Worm (Caenorhabditis elegans) whole organism, young adult: ENCODE results near the gene ugt-5.
A peak's percentile ranks its signal among the peaks of the same experiment; 100 is the strongest.

Experiments
- B0019.2 ChIP-seq: fragments of 200-800 bp; sonication (Bioruptor generic); conservative IDR thresholded peaks from 2 replicates; pipeline ENCODE4 v1.3.6; 2022; ENCODE audit warnings: missing genetic modification reagents, missing genetic modification characterization, missing compliant biosample characterization
- D2030.7 ChIP-seq: fragments of 200-800 bp; sonication (Bioruptor generic); IDR thresholded peaks from 2 replicates; pipeline ENCODE4 v1.3.6; 2022; ENCODE audit warnings: missing genetic modification reagents, missing genetic modification characterization, missing compliant biosample characterization
- F23B12.7 ChIP-seq: sonication (generic microtip); optimal IDR thresholded peaks from 2 replicates; lab custom pipeline; 2017; ENCODE audit warnings: missing genetic modification characterization, mild to moderate bottlenecking, missing compliant biosample characterization, antibody characterized with exemption, moderate library complexity; ENCODE audit not compliant: insufficient read depth
- F33H1.4 ChIP-seq: fragments of 200-800 bp; sonication (Bioruptor generic); IDR thresholded peaks from 2 replicates; pipeline ENCODE4 v1.3.6; 2022; ENCODE audit warnings: missing genetic modification reagents, missing genetic modification characterization, missing compliant biosample characterization
- T26A5.8 ChIP-seq: sonication (generic microtip); optimal IDR thresholded peaks from 2 replicates; lab custom pipeline; 2016; ENCODE audit warnings: missing genetic modification characterization, missing compliant biosample characterization
- Y53F4B.3 ChIP-seq: fragments of 200-800 bp; sonication (Bioruptor generic); IDR thresholded peaks from 2 replicates; pipeline ENCODE4 v1.3.6; 2022; ENCODE audit warnings: missing genetic modification reagents, missing genetic modification characterization, missing compliant biosample characterization
- akir-1 ChIP-seq: fragments of 200-800 bp; sonication (Bioruptor generic); optimal IDR thresholded peaks from 2 replicates; lab custom pipeline; 2018; ENCODE audit warnings: mild to moderate bottlenecking, missing genetic modification characterization, moderate library complexity, missing compliant biosample characterization
- aptf-2 ChIP-seq: fragments of 200-800 bp; sonication (Bioruptor generic); conservative IDR thresholded peaks from 2 replicates; pipeline ENCODE4 v1.3.6; 2022; ENCODE audit warnings: missing genetic modification reagents, missing genetic modification characterization, missing compliant biosample characterization
- atf-7 ChIP-seq: sonication (generic microtip); optimal IDR thresholded peaks from 2 replicates; lab custom pipeline; 2017; ENCODE audit warnings: mild to moderate bottlenecking, missing genetic modification characterization, missing compliant biosample characterization
- attf-3 ChIP-seq: fragments of 200-800 bp; sonication (Bioruptor generic); conservative IDR thresholded peaks from 2 replicates; pipeline ENCODE4 v1.3.6; 2022; ENCODE audit warnings: missing genetic modification reagents, missing genetic modification characterization, missing compliant biosample characterization
- bed-1 ChIP-seq: fragments of 200-800 bp; sonication (Bioruptor generic); IDR thresholded peaks from 2 replicates; pipeline ENCODE4 v1.3.6; 2022; ENCODE audit warnings: missing genetic modification reagents, missing genetic modification characterization, missing compliant biosample characterization
- cebp-1 ChIP-seq, 2 experiments: fragments of 200-800 bp in 1 of 2; sonication (Bioruptor generic) in 1 of 2; sonication (generic microtip) in 1 of 2; IDR thresholded peaks in 1 of 2; optimal IDR thresholded peaks in 1 of 2; 2 replicates each; pipeline versions ENCODE4 v1.3.6 to Lab custom; 2017 to 2022; ENCODE audit warnings: missing compliant biosample characterization in 2 of 2, missing genetic modification characterization in 2 of 2, mild to moderate bottlenecking in 1 of 2, missing genetic modification reagents in 1 of 2, moderate library complexity in 1 of 2
- cebp-2 ChIP-seq: fragments of 200-800 bp; sonication (Bioruptor generic); IDR thresholded peaks from 2 replicates; pipeline ENCODE4 v1.3.6; 2022; ENCODE audit warnings: missing genetic modification characterization, missing compliant biosample characterization
- ceh-40 ChIP-seq: fragments of 200-800 bp; sonication (Bioruptor generic); IDR thresholded peaks from 2 replicates; pipeline ENCODE4 v1.3.6; 2022; ENCODE audit warnings: missing genetic modification characterization, missing compliant biosample characterization
- ceh-79 ChIP-seq: sonication (generic microtip); optimal IDR thresholded peaks from 2 replicates; lab custom pipeline; 2017; ENCODE audit warnings: mild to moderate bottlenecking, missing genetic modification characterization, missing compliant biosample characterization
- ceh-91 ChIP-seq: fragments of 200-800 bp; sonication (Bioruptor generic); IDR thresholded peaks from 2 replicates; pipeline ENCODE4 v1.3.6; 2022; ENCODE audit warnings: missing genetic modification reagents, missing genetic modification characterization, missing compliant biosample characterization
- chd-7 ChIP-seq: sonication (generic microtip); optimal IDR thresholded peaks from 2 replicates; lab custom pipeline; 2016; ENCODE audit warnings: mild to moderate bottlenecking, missing genetic modification characterization, moderate library complexity, missing compliant biosample characterization
- dox-1 ChIP-seq: fragments of 200-800 bp; sonication (Bioruptor generic); IDR thresholded peaks from 2 replicates; pipeline ENCODE4 v1.3.6; 2022; ENCODE audit warnings: missing genetic modification reagents, missing genetic modification characterization, missing compliant biosample characterization
- dpff-1 ChIP-seq: sonication (generic microtip); optimal IDR thresholded peaks from 2 replicates; lab custom pipeline; 2017; ENCODE audit warnings: mild to moderate bottlenecking, missing genetic modification characterization, missing compliant biosample characterization
- dpl-1 ChIP-seq: fragments of 150-350 bp; optimal IDR thresholded peaks from 2 replicates; lab custom pipeline; 2014; ENCODE audit warnings: missing biosample characterization, missing genetic modification reagents, missing genetic modification characterization
- efl-1 ChIP-seq: fragments of 150-350 bp; optimal IDR thresholded peaks from 2 replicates; lab custom pipeline; 2014; ENCODE audit warnings: missing biosample characterization, missing genetic modification reagents, missing genetic modification characterization
- ekl-4 ChIP-seq: fragments of 200-800 bp; sonication (Bioruptor generic); IDR thresholded peaks from 2 replicates; pipeline ENCODE4 v1.3.6; 2022; ENCODE audit warnings: missing genetic modification reagents, missing genetic modification characterization, missing compliant biosample characterization
- hmg-1.2 ChIP-seq: fragments of 200-800 bp; sonication (Bioruptor generic); IDR thresholded peaks from 2 replicates; pipeline ENCODE4 v1.3.6; 2022; ENCODE audit warnings: missing genetic modification reagents, missing genetic modification characterization, missing compliant biosample characterization
- lin-54 ChIP-seq: fragments of 200-800 bp; sonication (Bioruptor generic); optimal IDR thresholded peaks from 2 replicates; lab custom pipeline; 2018; ENCODE audit warnings: mild to moderate bottlenecking, missing genetic modification characterization, missing compliant biosample characterization
- lsl-1 ChIP-seq: fragments of 200-800 bp; sonication (Bioruptor generic); optimal IDR thresholded peaks from 2 replicates; lab custom pipeline; 2018; ENCODE audit warnings: mild to moderate bottlenecking, missing genetic modification characterization, moderate library complexity, missing compliant biosample characterization
- madf-6 ChIP-seq: fragments of 200-800 bp; sonication (Bioruptor generic); IDR thresholded peaks from 2 replicates; pipeline ENCODE4 v1.3.6; 2022; ENCODE audit warnings: missing genetic modification reagents, missing genetic modification characterization, missing compliant biosample characterization
- madf-8 ChIP-seq: fragments of 200-800 bp; sonication (Bioruptor generic); conservative IDR thresholded peaks from 2 replicates; pipeline ENCODE4 v1.3.6; 2022; ENCODE audit warnings: missing genetic modification reagents, missing genetic modification characterization, missing compliant biosample characterization
- nfya-2 ChIP-seq: fragments of 200-800 bp; sonication (Bioruptor generic); IDR thresholded peaks from 2 replicates; pipeline ENCODE4 v1.3.6; 2022; ENCODE audit warnings: missing genetic modification reagents, missing genetic modification characterization, missing compliant biosample characterization
- nhr-90 ChIP-seq: sonication (generic microtip); optimal IDR thresholded peaks from 2 replicates; lab custom pipeline; 2016; ENCODE audit warnings: missing genotype, mild to moderate bottlenecking, missing genetic modification characterization, missing compliant biosample characterization
- pha-4 ChIP-seq: fragments of 150-350 bp; sonication (generic microtip); optimal IDR thresholded peaks from 2 replicates; lab custom pipeline; 2014; ENCODE audit warnings: missing biosample characterization, missing genetic modification reagents, missing genetic modification characterization
- rcor-1 ChIP-seq: fragments of 200-800 bp; sonication (Bioruptor generic); IDR thresholded peaks from 2 replicates; pipeline ENCODE4 v1.3.6; 2022; ENCODE audit warnings: missing genetic modification reagents, missing genetic modification characterization, missing compliant biosample characterization
- snpc-1.1 ChIP-seq: sonication (generic microtip); optimal IDR thresholded peaks from 2 replicates; lab custom pipeline; 2017; ENCODE audit warnings: missing genetic modification characterization, mild to moderate bottlenecking, missing compliant biosample characterization, antibody characterized with exemption, moderate library complexity, missing genotype, missing genetic modification reagents; ENCODE audit not compliant: insufficient read depth
- snpc-1.3 ChIP-seq: sonication (generic microtip); optimal IDR thresholded peaks from 2 replicates; lab custom pipeline; 2017; ENCODE audit warnings: missing genetic modification characterization, mild to moderate bottlenecking, missing compliant biosample characterization, antibody characterized with exemption, moderate library complexity, missing genotype, missing genetic modification reagents; ENCODE audit not compliant: insufficient read depth
- snpc-3.4 ChIP-seq: sonication (generic microtip); optimal IDR thresholded peaks from 2 replicates; lab custom pipeline; 2017; ENCODE audit warnings: missing genetic modification characterization, mild to moderate bottlenecking, missing compliant biosample characterization, antibody characterized with exemption, moderate library complexity, missing genotype, missing genetic modification reagents
- snpc-4 ChIP-seq, 5 experiments: fragments of 150-350 bp in 1 of 5; sonication (generic microtip) in 4 of 5; optimal IDR thresholded peaks; 2 replicates each; lab custom pipeline; 2014 to 2018; ENCODE audit warnings: missing genetic modification characterization in 5 of 5, missing biosample characterization in 3 of 5, antibody characterized with exemption in 2 of 5, mild to moderate bottlenecking in 2 of 5, missing compliant biosample characterization in 2 of 5, missing genotype in 2 of 5, moderate library complexity in 2 of 5, missing genetic modification reagents in 1 of 5
- tbp1 ChIP-seq: fragments of 200-800 bp; sonication (Bioruptor generic); optimal IDR thresholded peaks from 2 replicates; lab custom pipeline; 2018; ENCODE audit warnings: mild to moderate bottlenecking, missing genetic modification characterization, missing compliant biosample characterization
- tlf-1 ChIP-seq: fragments of 200-800 bp; sonication (Bioruptor generic); optimal IDR thresholded peaks from 2 replicates; lab custom pipeline; 2018; ENCODE audit warnings: mild to moderate bottlenecking, missing genetic modification characterization, missing compliant biosample characterization
- xnd-1 ChIP-seq: sonication (generic microtip); optimal IDR thresholded peaks from 2 replicates; lab custom pipeline; 2016; ENCODE audit warnings: missing genotype, missing genetic modification reagents, missing genetic modification characterization, missing compliant biosample characterization
- ztf-18 ChIP-seq: sonication (generic microtip); optimal IDR thresholded peaks from 2 replicates; lab custom pipeline; 2016; ENCODE audit warnings: missing genotype, mild to moderate bottlenecking, missing genetic modification characterization, missing compliant biosample characterization
- ztf-22 ChIP-seq: fragments of 200-800 bp; sonication (Bioruptor generic); optimal IDR thresholded peaks from 2 replicates; lab custom pipeline; 2018; ENCODE audit warnings: mild to moderate bottlenecking, missing genetic modification characterization, moderate library complexity, missing compliant biosample characterization
- ztf-25 ChIP-seq: fragments of 200-800 bp; sonication (Bioruptor generic); IDR thresholded peaks from 2 replicates; pipeline ENCODE4 v1.3.6; 2022; ENCODE audit warnings: missing genetic modification reagents, missing genetic modification characterization, missing compliant biosample characterization
- ztf-26 ChIP-seq: sonication (generic microtip); optimal IDR thresholded peaks from 2 replicates; lab custom pipeline; 2017; ENCODE audit warnings: missing genetic modification characterization, missing compliant biosample characterization
- ztf-28 ChIP-seq: fragments of 200-800 bp; sonication (Bioruptor generic); IDR thresholded peaks from 2 replicates; pipeline ENCODE4 v1.3.6; 2022; ENCODE audit warnings: missing genetic modification reagents, missing genetic modification characterization, missing compliant biosample characterization

Gene ugt-5

DNA sequence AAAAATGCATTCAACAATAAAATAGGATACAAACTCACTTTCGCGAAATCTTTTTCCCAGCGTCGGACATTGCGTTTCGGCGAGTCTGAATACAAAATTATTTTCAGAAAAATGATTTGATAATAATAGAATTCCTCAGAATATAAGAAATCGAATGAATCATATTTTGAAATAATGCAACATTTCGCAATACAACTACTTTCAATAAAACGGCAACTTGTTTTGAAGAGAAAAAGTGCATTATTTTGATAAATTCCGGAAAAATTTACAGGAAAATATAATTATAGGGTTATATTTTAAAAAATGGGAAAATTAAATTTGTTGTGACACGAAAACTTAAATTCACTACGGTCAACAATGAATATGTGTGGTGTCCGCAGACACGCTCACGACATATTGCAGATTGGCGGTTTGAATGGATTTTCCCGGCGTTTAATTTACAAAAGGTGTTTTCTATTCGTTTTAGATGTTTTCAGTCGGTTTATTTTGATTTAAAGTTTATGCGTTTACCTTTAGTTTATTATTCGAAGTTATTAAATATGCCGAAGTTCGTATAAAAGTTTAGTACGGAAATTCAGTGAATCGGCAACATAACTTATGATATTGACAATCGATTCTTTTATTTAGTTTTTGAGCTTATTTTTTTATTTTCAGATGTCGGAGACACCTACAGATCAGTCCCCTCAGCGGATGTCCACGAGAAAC is 29.3 kb downstream of the ugt-5 start, which contains the start of the genes abcf-1 and scc-3:
abcf-1 (minus strand) TSS at position 85 of the 705 bp plus-strand sequence.
scc-3 (plus strand) TSS at position 655 of the 705 bp plus-strand sequence.
- TF ChIP-seq ekl-4 (GFP tag; lab: Robert Waterston, UW) (no peak), ztf-26 (tag; lab: Kevin White, UChicago) (no peak), cebp-1 (GFP tag; IDR thresholded peaks at IDR 0.05; lab: Robert Waterston, UW) (no peak), cebp-1 (tag; optimal IDR thresholded peaks at IDR 0.05; lab: Kevin White, UChicago) (peak; percentile 80), xnd-1 (peak; percentile 10), lsl-1 (GFP tag; lab: Kevin White, UChicago) (peak; percentile 77), ztf-18 (no peak), attf-3 (GFP tag; lab: Robert Waterston, UW) (peak; percentile 64), F33H1.4 (peak; percentile 48), D2030.7 (GFP tag; lab: Robert Waterston, UW) (0 out of 2 replicates have a peak, but pooled peaks have one; percentile 35), madf-6 (peak; percentile 81; the same call in 1 of the 2 replicates), pha-4 (no peak), aptf-2 (GFP tag; lab: Robert Waterston, UW) (no peak), snpc-4 (GFP tag; optimal IDR thresholded peaks at IDR 0.05; lab: Kevin White, UChicago) (no peak), snpc-4 (tag; optimal IDR thresholded peaks at IDR 0.05; lab: Kevin White, UChicago) (peak in 1 of 4 experiments; percentile 43), ztf-28 (GFP tag; lab: Robert Waterston, UW) (no peak), tbp1 (peak; percentile 15), dpl-1 (GFP tag; lab: Kevin White, UChicago) (peak; percentile 51), snpc-3.4 (peak; percentile 42), snpc-1.1 (tag; lab: Kevin White, UChicago) (peak; percentile 39), dox-1 (GFP tag; lab: Robert Waterston, UW) (0 out of 2 replicates have a peak, but pooled peaks have one; percentile 14), nfya-2 (no peak), efl-1 (GFP tag; lab: Kevin White, UChicago) (peak; percentile 91), F23B12.7 (tag; lab: Kevin White, UChicago) (peak; percentile 25), tlf-1 (GFP tag; lab: Kevin White, UChicago) (no peak), lin-54 (GFP tag; lab: Kevin White, UChicago) (peak; percentile 35), ceh-91 (peak; percentile 61), snpc-1.3 (peak; percentile 71), madf-8 (peak; percentile 60)

DNA sequence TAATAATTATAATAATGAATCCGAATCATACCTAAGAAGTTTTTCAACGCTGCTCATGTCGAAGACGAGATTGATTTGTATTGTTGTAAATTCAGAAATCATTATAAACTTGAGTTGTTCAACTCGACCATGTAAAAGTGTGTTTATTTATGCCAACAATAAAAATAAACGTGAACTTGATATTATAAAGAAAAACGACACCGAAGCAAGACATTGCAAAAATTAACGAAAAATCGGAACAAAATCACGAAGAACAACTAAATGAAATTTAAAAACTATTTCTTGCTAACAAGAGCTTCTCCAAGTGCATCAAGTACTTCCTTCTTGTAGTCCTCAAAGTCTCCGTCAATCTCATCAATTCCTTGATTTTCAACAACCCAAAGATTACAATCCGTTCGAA is 31.9 kb downstream of the ugt-5 start, which contains the start of gene F18E2.15:
F18E2.15 (minus strand) TSS at position 101 of the 400 bp plus-strand sequence.
- TF ChIP-seq hmg-1.2 (GFP tag; lab: Robert Waterston, UW) (no peak), bed-1 (GFP tag; lab: Robert Waterston, UW) (no peak), atf-7 (tag; lab: Kevin White, UChicago) (no peak), lsl-1 (GFP tag; lab: Kevin White, UChicago) (no peak), ztf-22 (GFP tag; lab: Kevin White, UChicago) (no peak), aptf-2 (GFP tag; lab: Robert Waterston, UW) (no peak), cebp-2 (no peak), T26A5.8 (tag; lab: Kevin White, UChicago) (no peak)

DNA sequence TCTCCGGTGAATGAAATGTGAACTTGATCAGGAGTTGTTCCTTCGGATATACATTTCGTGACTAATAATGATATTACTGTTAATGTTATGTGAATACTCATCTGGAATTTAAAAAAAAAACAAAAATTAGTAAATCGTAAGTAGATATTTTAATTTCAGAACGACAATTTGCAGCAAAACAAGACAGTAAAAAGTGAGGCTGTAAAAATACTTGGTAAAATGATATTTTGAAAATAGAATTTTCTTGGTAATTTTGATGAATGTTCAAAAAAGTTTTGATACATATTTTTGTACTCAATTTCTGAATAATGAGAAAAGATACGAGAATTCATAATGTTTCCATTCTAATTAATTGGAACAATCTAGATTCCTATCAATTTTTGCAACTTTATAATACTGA is 33.1 kb downstream of the ugt-5 start, which contains the start of gene papl-1:
papl-1 (minus strand) TSS at position 101 of the 400 bp plus-strand sequence.
- no peak for TF ChIP-seq hmg-1.2 (GFP tag; lab: Robert Waterston, UW)
- TF ChIP-seq ceh-79 (tag; lab: Kevin White, UChicago): no peak
- TF ChIP-seq ztf-25 (GFP tag; lab: Robert Waterston, UW): no peak
- TF ChIP-seq B0019.2: no peak
- no peak for TF ChIP-seq nhr-90 (tag; lab: Kevin White, UChicago)
- TF ChIP-seq ceh-40 (GFP tag; lab: Robert Waterston, UW): no peak
- no peak for TF ChIP-seq bed-1 (GFP tag; lab: Robert Waterston, UW)
- TF ChIP-seq rcor-1 (GFP tag; lab: Robert Waterston, UW): no peak
- no peak for TF ChIP-seq dpff-1 (tag; lab: Kevin White, UChicago)
- no peak for TF ChIP-seq Y53F4B.3
- TF ChIP-seq akir-1 (GFP tag; lab: Kevin White, UChicago): no peak
- TF ChIP-seq D2030.7 (GFP tag; lab: Robert Waterston, UW): no peak
- no peak for TF ChIP-seq ztf-26 (tag; lab: Kevin White, UChicago)
- no peak for TF ChIP-seq efl-1 (GFP tag; lab: Kevin White, UChicago)
- TF ChIP-seq chd-7 (tag; lab: Kevin White, UChicago): no peak
